Worm (Caenorhabditis elegans) whole organism, early embryonic: Measurements from ENCODE around the gene H42K12.3.

Source experiments
- B0310.2 ChIP-seq: sonication (generic microtip); optimal IDR thresholded peaks from 2 replicates; lab custom pipeline; 2016; ENCODE audit warnings: mild to moderate bottlenecking, missing genetic modification characterization, missing compliant biosample characterization
- F13C5.2 ChIP-seq: sonication (generic microtip); optimal IDR thresholded peaks from 2 replicates; lab custom pipeline; 2017; ENCODE audit warnings: mild to moderate bottlenecking, missing genetic modification characterization, inconsistent platforms, missing compliant biosample characterization
- aly-1 ChIP-seq: sonication (generic microtip); optimal IDR thresholded peaks from 2 replicates; lab custom pipeline; 2016; ENCODE audit warnings: missing genetic modification characterization, missing compliant biosample characterization
- ama-1 ChIP-seq: fragments of 150-350 bp; optimal IDR thresholded peaks from 2 replicates; lab custom pipeline; 2014
- ceh-13 ChIP-seq: fragments of 200-800 bp; sonication (Bioruptor generic); optimal IDR thresholded peaks from 2 replicates; lab custom pipeline; 2018; ENCODE audit warnings: mild to moderate bottlenecking, missing genetic modification characterization, missing compliant biosample characterization
- ceh-36 ChIP-seq: sonication (generic microtip); optimal IDR thresholded peaks from 2 replicates; lab custom pipeline; 2016; ENCODE audit warnings: missing genetic modification characterization, inconsistent platforms, missing compliant biosample characterization
- ets-7 ChIP-seq: sonication (generic microtip); optimal IDR thresholded peaks from 2 replicates; lab custom pipeline; 2016; ENCODE audit warnings: missing genotype, missing genetic modification characterization, missing compliant biosample characterization
- flt-1 ChIP-seq: fragments of 200-800 bp; sonication (Bioruptor generic); IDR thresholded peaks from 2 replicates; pipeline ENCODE4 v1.3.6; 2022; ENCODE audit warnings: missing genetic modification characterization, missing compliant biosample characterization
- hmbx-1 ChIP-seq: sonication (generic microtip); optimal IDR thresholded peaks from 2 replicates; lab custom pipeline; 2016; ENCODE audit warnings: mild to moderate bottlenecking, missing genetic modification characterization, missing compliant biosample characterization
- hmg-4 ChIP-seq: fragments of 200-800 bp; sonication (Bioruptor generic); optimal IDR thresholded peaks from 2 replicates; lab custom pipeline; 2018; ENCODE audit warnings: mild to moderate bottlenecking, missing genetic modification characterization, missing compliant biosample characterization
- hnd-1 ChIP-seq: sonication (generic microtip); optimal IDR thresholded peaks from 2 replicates; lab custom pipeline; 2016; ENCODE audit warnings: missing genetic modification characterization, missing compliant biosample characterization
- pes-1 ChIP-seq: fragments of 200-800 bp; sonication (Bioruptor generic); IDR thresholded peaks from 2 replicates; pipeline ENCODE4 v1.3.6; 2022; ENCODE audit warnings: missing genetic modification reagents, missing genetic modification characterization, missing compliant biosample characterization
- scrt-1 ChIP-seq: fragments of 200-800 bp; sonication (Bioruptor generic); IDR thresholded peaks from 2 replicates; pipeline ENCODE4 v1.3.6; 2022; ENCODE audit warnings: missing genetic modification characterization, missing compliant biosample characterization
- sea-1 ChIP-seq: fragments of 200-800 bp; sonication (Bioruptor generic); conservative IDR thresholded peaks from 2 replicates; pipeline ENCODE4 v1.3.6; 2022; ENCODE audit warnings: missing genetic modification characterization, missing compliant biosample characterization
- tbx-11 ChIP-seq: fragments of 200-800 bp; sonication (Bioruptor generic); IDR thresholded peaks from 2 replicates; pipeline ENCODE4 v1.3.6; 2022; ENCODE audit warnings: missing genetic modification characterization, missing compliant biosample characterization
- tbx-37 ChIP-seq: fragments of 200-800 bp; sonication (Bioruptor generic); conservative IDR thresholded peaks from 2 replicates; pipeline ENCODE4 v1.3.6; 2022; ENCODE audit warnings: missing genetic modification reagents, missing genetic modification characterization, missing compliant biosample characterization
- tra-4 ChIP-seq: sonication (generic microtip); optimal IDR thresholded peaks from 2 replicates; lab custom pipeline; 2017; ENCODE audit warnings: missing genetic modification characterization, missing compliant biosample characterization

The H42K12.3 gene

ce11 chrX:1311084-1311483 is at the start of gene H42K12.3:
H42K12.3 (plus strand) TSS chrX:1311391.
- no peak for TF ChIP-seq tbx-11 (GFP tag; lab: Robert Waterston, UW)
- TF ChIP-seq F13C5.2 (tag; lab: Kevin White, UChicago) = no peak
- TF ChIP-seq sea-1 (GFP tag; lab: Robert Waterston, UW) = no peak
- no peak for TF ChIP-seq tbx-37 (GFP tag; lab: Robert Waterston, UW)
- TF ChIP-seq scrt-1 (GFP tag; lab: Robert Waterston, UW) = no peak
- TF ChIP-seq pes-1 (GFP tag; lab: Robert Waterston, UW) = no peak
- no peak for TF ChIP-seq ceh-36 (tag; lab: Kevin White, UChicago)

ce11 chrX:1265336-1265735 is 45.9 kb upstream of the H42K12.3 start:
- TF ChIP-seq flt-1 (GFP tag; lab: Robert Waterston, UW) = no peak
- TF ChIP-seq ceh-13 (GFP tag; lab: Kevin White, UChicago) = no peak
- no peak for TF ChIP-seq aly-1
- no peak for TF ChIP-seq ama-1 (lab: Kevin White, UChicago)
- TF ChIP-seq ceh-36 (tag; lab: Kevin White, UChicago) = no peak
- no peak for TF ChIP-seq ets-7 (tag; lab: Kevin White, UChicago)
- no peak for TF ChIP-seq pes-1 (GFP tag; lab: Robert Waterston, UW)
- TF ChIP-seq hmg-4 (GFP tag; lab: Kevin White, UChicago) = no peak
- TF ChIP-seq sea-1 (GFP tag; lab: Robert Waterston, UW) = no peak
- no peak for TF ChIP-seq hnd-1
- no peak for TF ChIP-seq tra-4 (tag; lab: Kevin White, UChicago)
- TF ChIP-seq scrt-1 (GFP tag; lab: Robert Waterston, UW) = no peak
- TF ChIP-seq tbx-37 (GFP tag; lab: Robert Waterston, UW) = no peak
- TF ChIP-seq B0310.2 (tag; lab: Kevin White, UChicago) = no peak
- no peak for TF ChIP-seq tbx-11 (GFP tag; lab: Robert Waterston, UW)
- TF ChIP-seq hmbx-1 = no peak
- TF ChIP-seq F13C5.2 (tag; lab: Kevin White, UChicago) = no peak

- TF ChIP-seq pes-1 (GFP tag; lab: Robert Waterston, UW) = no peak
- no peak for TF ChIP-seq sea-1 (GFP tag; lab: Robert Waterston, UW)
- TF ChIP-seq scrt-1 (GFP tag; lab: Robert Waterston, UW) = no peak
- no peak for TF ChIP-seq hmbx-1
- TF ChIP-seq ets-7 (tag; lab: Kevin White, UChicago) = no peak
- TF ChIP-seq tbx-37 (GFP tag; lab: Robert Waterston, UW) = no peak
- TF ChIP-seq aly-1 = no peak
- TF ChIP-seq ceh-13 (GFP tag; lab: Kevin White, UChicago) = no peak
- TF ChIP-seq B0310.2 (tag; lab: Kevin White, UChicago) = no peak
- no peak for TF ChIP-seq ceh-36 (tag; lab: Kevin White, UChicago)
Measured at ce11 chrX:1270598-1270997, 40.6 kb upstream of the H42K12.3 start, which contains the start of gene C25G6.1. C25G6.1 (plus strand) TSS chrX:1270898.

- no peak for TF ChIP-seq B0310.2 (tag; lab: Kevin White, UChicago)
- TF ChIP-seq sea-1 (GFP tag; lab: Robert Waterston, UW) = no peak
- no peak for TF ChIP-seq ceh-13 (GFP tag; lab: Kevin White, UChicago)
- no peak for TF ChIP-seq F13C5.2 (tag; lab: Kevin White, UChicago)
- no peak for TF ChIP-seq hnd-1
- no peak for TF ChIP-seq hmbx-1
- no peak for TF ChIP-seq hmg-4 (GFP tag; lab: Kevin White, UChicago)
- TF ChIP-seq ets-7 (tag; lab: Kevin White, UChicago) = no peak
- no peak for TF ChIP-seq flt-1 (GFP tag; lab: Robert Waterston, UW)
- TF ChIP-seq tbx-37 (GFP tag; lab: Robert Waterston, UW) = no peak
- TF ChIP-seq scrt-1 (GFP tag; lab: Robert Waterston, UW) = no peak
- no peak for TF ChIP-seq pes-1 (GFP tag; lab: Robert Waterston, UW)
- no peak for TF ChIP-seq tbx-11 (GFP tag; lab: Robert Waterston, UW)
- TF ChIP-seq aly-1 = no peak
- no peak for TF ChIP-seq ama-1 (lab: Kevin White, UChicago)
- no peak for TF ChIP-seq tra-4 (tag; lab: Kevin White, UChicago)
- no peak for TF ChIP-seq ceh-36 (tag; lab: Kevin White, UChicago)
Measured at ce11 chrX:1272539-1272938, 38.7 kb upstream of the H42K12.3 start, which contains the start of gene C52B11.5. C52B11.5 (plus strand) TSS chrX:1272788.

- no peak for TF ChIP-seq sea-1 (GFP tag; lab: Robert Waterston, UW)
- no peak for TF ChIP-seq pes-1 (GFP tag; lab: Robert Waterston, UW)
- TF ChIP-seq ceh-13 (GFP tag; lab: Kevin White, UChicago) = no peak
- no peak for TF ChIP-seq aly-1
- TF ChIP-seq B0310.2 (tag; lab: Kevin White, UChicago) = no peak
- TF ChIP-seq ama-1 (lab: Kevin White, UChicago) = no peak
- TF ChIP-seq F13C5.2 (tag; lab: Kevin White, UChicago) = no peak
- no peak for TF ChIP-seq tbx-37 (GFP tag; lab: Robert Waterston, UW)
- TF ChIP-seq hnd-1 = no peak
- TF ChIP-seq hmbx-1 = no peak
- no peak for TF ChIP-seq scrt-1 (GFP tag; lab: Robert Waterston, UW)
- TF ChIP-seq ceh-36 (tag; lab: Kevin White, UChicago) = no peak
- no peak for TF ChIP-seq tra-4 (tag; lab: Kevin White, UChicago)
- TF ChIP-seq flt-1 (GFP tag; lab: Robert Waterston, UW) = no peak
- no peak for TF ChIP-seq ets-7 (tag; lab: Kevin White, UChicago)
- no peak for TF ChIP-seq hmg-4 (GFP tag; lab: Kevin White, UChicago)
- TF ChIP-seq tbx-11 (GFP tag; lab: Robert Waterston, UW) = no peak
Measured at ce11 chrX:1292894-1293293, 18.3 kb upstream of the H42K12.3 start.

ce11 chrX:1293471-1293870 is 17.7 kb upstream of the H42K12.3 start:
- TF ChIP-seq tbx-11 (GFP tag; lab: Robert Waterston, UW) (no peak), aly-1 (no peak), F13C5.2 (tag; lab: Kevin White, UChicago) (no peak), B0310.2 (tag; lab: Kevin White, UChicago) (no peak), flt-1 (GFP tag; lab: Robert Waterston, UW) (no peak), tbx-37 (GFP tag; lab: Robert Waterston, UW) (no peak), tra-4 (tag; lab: Kevin White, UChicago) (no peak), ceh-36 (tag; lab: Kevin White, UChicago) (no peak), ama-1 (lab: Kevin White, UChicago) (no peak), hnd-1 (no peak), ceh-13 (GFP tag; lab: Kevin White, UChicago) (no peak), ets-7 (tag; lab: Kevin White, UChicago) (no peak)
